Worm (Caenorhabditis elegans) whole organism, L2 larva: Measurements from ENCODE around the gene C05D11.8.

ENCODE experiments used
- C34F6.9 ChIP-seq: fragments of 150-350 bp; optimal IDR thresholded peaks from 2 replicates; lab custom pipeline; 2014; ENCODE audit warnings: missing biosample characterization, missing genetic modification characterization
- F13H6.1 ChIP-seq: sonication (generic microtip); optimal IDR thresholded peaks from 2 replicates; lab custom pipeline; 2016; ENCODE audit warnings: missing genetic modification characterization, missing compliant biosample characterization
- R02D3.7 ChIP-seq: fragments of 150-350 bp; optimal IDR thresholded peaks from 2 replicates; lab custom pipeline; 2014; ENCODE audit warnings: missing biosample characterization, missing genetic modification characterization
- Y55F3AM.14 ChIP-seq: fragments of 200-800 bp; sonication (Bioruptor generic); optimal IDR thresholded peaks from 2 replicates; lab custom pipeline; 2018; ENCODE audit warnings: mild to moderate bottlenecking, missing genetic modification characterization, missing compliant biosample characterization
- ZK546.5 ChIP-seq: sonication (generic microtip); optimal IDR thresholded peaks from 2 replicates; lab custom pipeline; 2017; ENCODE audit warnings: missing biosample characterization, missing genetic modification characterization
- alr-1 ChIP-seq: fragments of 150-350 bp; optimal IDR thresholded peaks from 2 replicates; lab custom pipeline; 2014; ENCODE audit warnings: missing biosample characterization, missing genetic modification characterization
- ama-1 ChIP-seq: fragments of 150-350 bp; optimal IDR thresholded peaks from 2 replicates; lab custom pipeline; 2018; ENCODE audit warnings: inconsistent platforms
- blmp-1 ChIP-seq: sonication (generic microtip); optimal IDR thresholded peaks from 2 replicates; lab custom pipeline; 2017; ENCODE audit warnings: missing genetic modification characterization, mild to moderate bottlenecking, missing compliant biosample characterization, antibody characterized with exemption, moderate library complexity; ENCODE audit not compliant: insufficient read depth
- ceh-82 ChIP-seq: fragments of 150-350 bp; optimal IDR thresholded peaks from 2 replicates; lab custom pipeline; 2014; ENCODE audit warnings: missing biosample characterization, missing genetic modification characterization
- crh-2 ChIP-seq: sonication (generic microtip); optimal IDR thresholded peaks from 2 replicates; lab custom pipeline; 2017; ENCODE audit warnings: missing biosample characterization, missing genetic modification characterization
- dmd-4 ChIP-seq: sonication (generic microtip); optimal IDR thresholded peaks from 2 replicates; lab custom pipeline; 2017; ENCODE audit warnings: missing biosample characterization, missing genetic modification characterization
- egl-27 ChIP-seq: sonication (generic microtip); optimal IDR thresholded peaks from 3 replicates; lab custom pipeline; 2017; ENCODE audit warnings: missing biosample characterization, missing genetic modification reagents, missing genetic modification characterization
- elt-1 ChIP-seq: fragments of 150-350 bp; optimal IDR thresholded peaks from 2 replicates; lab custom pipeline; 2014; ENCODE audit warnings: missing biosample characterization, missing genetic modification characterization
- fos-1 ChIP-seq: fragments of 150-350 bp; optimal IDR thresholded peaks from 2 replicates; lab custom pipeline; 2014; ENCODE audit warnings: missing biosample characterization, missing genetic modification characterization
- lin-11 ChIP-seq: fragments of 150-350 bp; sonication (generic microtip); optimal IDR thresholded peaks from 2 replicates; lab custom pipeline; 2014; ENCODE audit warnings: missing biosample characterization, missing genetic modification characterization, inconsistent platforms, mixed read lengths
- lin-13 ChIP-seq: fragments of 150-350 bp; optimal IDR thresholded peaks from 2 replicates; lab custom pipeline; 2014; ENCODE audit warnings: missing biosample characterization, missing genetic modification reagents, missing genetic modification characterization
- lsy-2 ChIP-seq, 2 experiments: fragments of 150-350 bp in 1 of 2; sonication (generic microtip) in 1 of 2; optimal IDR thresholded peaks; 2 replicates each; lab custom pipeline; 2014 to 2017; ENCODE audit warnings: missing biosample characterization in 2 of 2, missing genetic modification characterization in 2 of 2
- mab-5 ChIP-seq: fragments of 150-350 bp; optimal IDR thresholded peaks from 2 replicates; lab custom pipeline; 2014; ENCODE audit warnings: missing biosample characterization, missing genetic modification characterization
- mbf-1 ChIP-seq: sonication (generic microtip); optimal IDR thresholded peaks from 2 replicates; lab custom pipeline; 2017; ENCODE audit warnings: missing biosample characterization, missing genetic modification characterization
- mdl-1 ChIP-seq, 2 experiments: fragments of 150-350 bp in 1 of 2; sonication (generic microtip) in 1 of 2; optimal IDR thresholded peaks; 2 replicates each; lab custom pipeline; 2017; ENCODE audit warnings: missing biosample characterization in 2 of 2, missing genetic modification characterization in 2 of 2
- nhr-11 ChIP-seq: fragments of 150-350 bp; optimal IDR thresholded peaks from 2 replicates; lab custom pipeline; 2014; ENCODE audit warnings: missing biosample characterization, missing genetic modification characterization
- nhr-12 ChIP-seq: fragments of 150-350 bp; optimal IDR thresholded peaks from 2 replicates; lab custom pipeline; 2014; ENCODE audit warnings: missing biosample characterization, missing genetic modification characterization
- nhr-129 ChIP-seq: fragments of 150-350 bp; optimal IDR thresholded peaks from 2 replicates; lab custom pipeline; 2014; ENCODE audit warnings: missing biosample characterization, missing genetic modification characterization
- nhr-21 ChIP-seq: fragments of 150-350 bp; optimal IDR thresholded peaks from 2 replicates; lab custom pipeline; 2014; ENCODE audit warnings: missing biosample characterization, missing genetic modification characterization
- nhr-23 ChIP-seq: fragments of 150-350 bp; optimal IDR thresholded peaks from 2 replicates; lab custom pipeline; 2014; ENCODE audit warnings: missing biosample characterization, missing genetic modification reagents, missing genetic modification characterization
- nhr-237 ChIP-seq: fragments of 150-350 bp; optimal IDR thresholded peaks from 2 replicates; lab custom pipeline; 2014; ENCODE audit warnings: missing biosample characterization, missing genetic modification characterization
- nhr-25 ChIP-seq: fragments of 150-350 bp; sonication (generic microtip); optimal IDR thresholded peaks from 3 replicates; lab custom pipeline; 2014; ENCODE audit warnings: missing biosample characterization, missing genetic modification characterization
- nhr-6 ChIP-seq: fragments of 150-350 bp; optimal IDR thresholded peaks from 2 replicates; lab custom pipeline; 2014; ENCODE audit warnings: missing biosample characterization, missing genetic modification characterization
- nhr-77 ChIP-seq: fragments of 150-350 bp; optimal IDR thresholded peaks from 2 replicates; lab custom pipeline; 2014; ENCODE audit warnings: missing biosample characterization, missing genetic modification characterization
- peb-1 ChIP-seq: fragments of 150-350 bp; optimal IDR thresholded peaks from 2 replicates; lab custom pipeline; 2014; ENCODE audit warnings: missing biosample characterization, missing genetic modification characterization
- sem-4 ChIP-seq: fragments of 150-350 bp; optimal IDR thresholded peaks from 2 replicates; lab custom pipeline; 2014; ENCODE audit warnings: missing biosample characterization, missing genetic modification reagents, missing genetic modification characterization
- skn-1 ChIP-seq: sonication (generic microtip); optimal IDR thresholded peaks from 2 replicates; lab custom pipeline; 2017; ENCODE audit warnings: missing biosample characterization, missing genetic modification characterization
- sma-9 ChIP-seq, 2 experiments: fragments of 150-350 bp in 1 of 2; sonication (generic microtip) in 1 of 2; optimal IDR thresholded peaks; 2 replicates each; lab custom pipeline; 2014 to 2016; ENCODE audit warnings: missing genetic modification characterization in 2 of 2, mild to moderate bottlenecking in 1 of 2, missing biosample characterization in 1 of 2, missing compliant biosample characterization in 1 of 2, missing genetic modification reagents in 1 of 2, moderate library complexity in 1 of 2
- snpc-4 ChIP-seq: fragments of 150-350 bp; optimal IDR thresholded peaks from 2 replicates; lab custom pipeline; 2014; ENCODE audit warnings: missing biosample characterization, missing genetic modification characterization
- unc-55 ChIP-seq: fragments of 150-350 bp; sonication (generic microtip); optimal IDR thresholded peaks from 3 replicates; lab custom pipeline; 2014; ENCODE audit warnings: missing biosample characterization, missing genetic modification reagents, missing genetic modification characterization
- unc-62 ChIP-seq: fragments of 150-350 bp; optimal IDR thresholded peaks from 2 replicates; lab custom pipeline; 2014; ENCODE audit warnings: missing biosample characterization, missing genetic modification reagents, missing genetic modification characterization
- zag-1 ChIP-seq: fragments of 150-350 bp; optimal IDR thresholded peaks from 2 replicates; lab custom pipeline; 2014; ENCODE audit warnings: missing biosample characterization, missing genetic modification characterization
- ztf-1 ChIP-seq: fragments of 200-800 bp; sonication (Bioruptor generic); conservative IDR thresholded peaks from 2 replicates; pipeline ENCODE4 v1.3.6; 2022; ENCODE audit warnings: missing genetic modification characterization, missing compliant biosample characterization
- ztf-11 ChIP-seq: sonication (generic microtip); optimal IDR thresholded peaks from 2 replicates; lab custom pipeline; 2017; ENCODE audit warnings: missing biosample characterization, missing genetic modification characterization

Gene C05D11.8

ce11 chrIII:6452683-6453082 lies 25.6 kb upstream of the C05D11.8 start:
- TF ChIP-seq lin-11 (tag; lab: Kevin White, UChicago) (no peak), lsy-2 (tag; optimal IDR thresholded peaks at IDR 0.05; lab: Kevin White, UChicago) (peak in 1 of 2 experiments; percentile 15), ama-1 (lab: Kevin White, UChicago) (no peak), nhr-6 (tag; lab: Kevin White, UChicago) (no peak), F13H6.1 (no peak), unc-55 (peak; percentile 40), mab-5 (no peak), mdl-1 (tag; optimal IDR thresholded peaks at IDR 0.05; lab: Kevin White, UChicago) (no peak), skn-1 (no peak), ztf-1 (no peak), mbf-1 (no peak), nhr-12 (tag; lab: Kevin White, UChicago) (no peak), alr-1 (tag; lab: Kevin White, UChicago) (no peak), ZK546.5 (tag; lab: Kevin White, UChicago) (no peak), ztf-11 (tag; lab: Kevin White, UChicago) (no peak), Y55F3AM.14 (GFP tag; lab: Kevin White, UChicago) (no peak), crh-2 (tag; lab: Kevin White, UChicago) (no peak), fos-1 (tag; lab: Kevin White, UChicago) (no peak), ceh-82 (no peak), nhr-25 (tag; lab: Kevin White, UChicago) (no peak), elt-1 (no peak), C34F6.9 (tag; lab: Kevin White, UChicago) (peak; percentile 38), dmd-4 (tag; lab: Kevin White, UChicago) (no peak), peb-1 (tag; lab: Kevin White, UChicago) (no peak), nhr-129 (peak; percentile 25), blmp-1 (tag; lab: Kevin White, UChicago) (no peak), nhr-237 (tag; lab: Kevin White, UChicago) (no peak), zag-1 (tag; lab: Kevin White, UChicago) (no peak), lin-13 (no peak)

ce11 chrIII:6452278-6452677 lies 25.2 kb upstream of the C05D11.8 start, which contains the start of gene set-1:
TSS of gene set-1 (minus strand) at chrIII:6452378.
- TF ChIP-seq unc-55 (no peak), nhr-77 (tag; lab: Kevin White, UChicago) (no peak), elt-1 (no peak), lsy-2 (tag; optimal IDR thresholded peaks at IDR 0.05; lab: Kevin White, UChicago) (no peak), ama-1 (lab: Kevin White, UChicago) (no peak), snpc-4 (tag; lab: Kevin White, UChicago) (no peak), lin-13 (no peak), peb-1 (tag; lab: Kevin White, UChicago) (no peak), nhr-237 (tag; lab: Kevin White, UChicago) (no peak), ztf-11 (tag; lab: Kevin White, UChicago) (no peak), nhr-11 (tag; lab: Kevin White, UChicago) (no peak), nhr-23 (tag; lab: Kevin White, UChicago) (no peak), alr-1 (tag; lab: Kevin White, UChicago) (no peak), blmp-1 (tag; lab: Kevin White, UChicago) (no peak), R02D3.7 (tag; lab: Kevin White, UChicago) (no peak), nhr-21 (tag; lab: Kevin White, UChicago) (no peak), sma-9 (GFP tag; optimal IDR thresholded peaks at IDR 0.05; lab: Kevin White, UChicago) (no peak), sma-9 (tag; optimal IDR thresholded peaks at IDR 0.05; lab: Kevin White, UChicago) (no peak), unc-62 (GFP tag; lab: Kevin White, UChicago) (no peak), Y55F3AM.14 (GFP tag; lab: Kevin White, UChicago) (no peak)

ce11 chrIII:6450596-6450995 lies 23.5 kb upstream of the C05D11.8 start, which contains the start of gene T26A5.6:
TSS of gene T26A5.6 (minus strand) at chrIII:6450696.
- no peak for TF ChIP-seq snpc-4 (tag; lab: Kevin White, UChicago)
- TF ChIP-seq sem-4 (tag; lab: Kevin White, UChicago): no peak
- TF ChIP-seq nhr-12 (tag; lab: Kevin White, UChicago): no peak
- TF ChIP-seq lsy-2 (tag; optimal IDR thresholded peaks at IDR 0.05; lab: Kevin White, UChicago): no peak
- TF ChIP-seq blmp-1 (tag; lab: Kevin White, UChicago): no peak
- no peak for TF ChIP-seq nhr-237 (tag; lab: Kevin White, UChicago)
- TF ChIP-seq egl-27 (tag; lab: Kevin White, UChicago): no peak
- no peak for TF ChIP-seq nhr-77 (tag; lab: Kevin White, UChicago)
